Worm (Caenorhabditis elegans) whole organism, young adult: ENCODE measurements around the gene actl-1.

Source experiments
- B0336.3 ChIP-seq: fragments of 200-800 bp; sonication (Bioruptor generic); IDR thresholded peaks from 2 replicates; pipeline ENCODE4 v1.3.6; 2022; ENCODE audit warnings: missing genetic modification characterization, missing compliant biosample characterization
- F57A8.1 ChIP-seq: fragments of 200-800 bp; sonication (Bioruptor generic); optimal IDR thresholded peaks from 2 replicates; lab custom pipeline; 2018; ENCODE audit warnings: mild to moderate bottlenecking, missing genetic modification characterization, moderate library complexity, missing compliant biosample characterization
- K11D2.4 ChIP-seq: fragments of 200-800 bp; sonication (Bioruptor generic); IDR thresholded peaks from 2 replicates; pipeline ENCODE4 v1.3.6; 2022; ENCODE audit warnings: missing genetic modification reagents, missing genetic modification characterization, missing compliant biosample characterization
- Y56A3A.18 ChIP-seq: fragments of 200-800 bp; sonication (Bioruptor generic); IDR thresholded peaks from 2 replicates; pipeline ENCODE4 v1.3.6; 2022; ENCODE audit warnings: missing genetic modification reagents, missing genetic modification characterization, missing compliant biosample characterization
- Y79H2A.3 ChIP-seq: fragments of 200-800 bp; sonication (Bioruptor generic); conservative IDR thresholded peaks from 2 replicates; pipeline ENCODE4 v1.3.6; 2022; ENCODE audit warnings: missing genetic modification reagents, missing genetic modification characterization, missing compliant biosample characterization
- ama-1 ChIP-seq, 3 experiments: fragments of 150-350 bp in 1 of 3; sonication (generic microtip) in 2 of 3; optimal IDR thresholded peaks; 2 replicates each; lab custom pipeline; 2014 to 2018; ENCODE audit warnings: missing biosample characterization in 2 of 3, missing genetic modification characterization in 2 of 3, missing genetic modification reagents in 2 of 3
- atf-7 ChIP-seq: sonication (generic microtip); optimal IDR thresholded peaks from 2 replicates; lab custom pipeline; 2017; ENCODE audit warnings: mild to moderate bottlenecking, missing genetic modification characterization, missing compliant biosample characterization
- attf-5 ChIP-seq: fragments of 200-800 bp; sonication (Bioruptor generic); optimal IDR thresholded peaks from 2 replicates; lab custom pipeline; 2018; ENCODE audit warnings: mild to moderate bottlenecking, missing genetic modification characterization, missing compliant biosample characterization
- cebp-1 ChIP-seq, 2 experiments: fragments of 200-800 bp in 1 of 2; sonication (Bioruptor generic) in 1 of 2; sonication (generic microtip) in 1 of 2; IDR thresholded peaks in 1 of 2; optimal IDR thresholded peaks in 1 of 2; 2 replicates each; pipeline versions ENCODE4 v1.3.6 to Lab custom; 2017 to 2022; ENCODE audit warnings: missing compliant biosample characterization in 2 of 2, missing genetic modification characterization in 2 of 2, mild to moderate bottlenecking in 1 of 2, missing genetic modification reagents in 1 of 2, moderate library complexity in 1 of 2
- ceh-79 ChIP-seq: sonication (generic microtip); optimal IDR thresholded peaks from 2 replicates; lab custom pipeline; 2017; ENCODE audit warnings: mild to moderate bottlenecking, missing genetic modification characterization, missing compliant biosample characterization
- gei-17 ChIP-seq: fragments of 200-800 bp; sonication (Bioruptor generic); optimal IDR thresholded peaks from 2 replicates; lab custom pipeline; 2018; ENCODE audit warnings: mild to moderate bottlenecking, missing genetic modification characterization, missing compliant biosample characterization
- hmg-1.2 ChIP-seq: fragments of 200-800 bp; sonication (Bioruptor generic); IDR thresholded peaks from 2 replicates; pipeline ENCODE4 v1.3.6; 2022; ENCODE audit warnings: missing genetic modification reagents, missing genetic modification characterization, missing compliant biosample characterization
- lag-1 ChIP-seq: fragments of 200-800 bp; sonication (Bioruptor generic); IDR thresholded peaks from 2 replicates; pipeline ENCODE4 v1.3.6; 2022; ENCODE audit warnings: missing genetic modification reagents, missing genetic modification characterization, missing compliant biosample characterization
- lin-40 ChIP-seq: sonication (generic microtip); optimal IDR thresholded peaks from 2 replicates; lab custom pipeline; 2016; ENCODE audit warnings: missing genetic modification characterization, mild to moderate bottlenecking, missing compliant biosample characterization, missing genotype, missing genetic modification reagents
- lsy-27 ChIP-seq: sonication (generic microtip); optimal IDR thresholded peaks from 2 replicates; lab custom pipeline; 2017; ENCODE audit warnings: missing genetic modification characterization, mild to moderate bottlenecking, missing compliant biosample characterization, antibody characterized with exemption, missing genotype, borderline replicate concordance; ENCODE audit not compliant: insufficient read depth
- mes-4 ChIP-seq: sonication (generic microtip); optimal IDR thresholded peaks from 2 replicates; lab custom pipeline; 2016; ENCODE audit warnings: missing genotype, missing genetic modification characterization, missing compliant biosample characterization
- nfya-2 ChIP-seq: fragments of 200-800 bp; sonication (Bioruptor generic); IDR thresholded peaks from 2 replicates; pipeline ENCODE4 v1.3.6; 2022; ENCODE audit warnings: missing genetic modification reagents, missing genetic modification characterization, missing compliant biosample characterization
- nhr-80 ChIP-seq: sonication (generic microtip); optimal IDR thresholded peaks from 2 replicates; lab custom pipeline; 2016; ENCODE audit warnings: missing genetic modification characterization, missing compliant biosample characterization
- nhr-90 ChIP-seq: sonication (generic microtip); optimal IDR thresholded peaks from 2 replicates; lab custom pipeline; 2016; ENCODE audit warnings: missing genotype, mild to moderate bottlenecking, missing genetic modification characterization, missing compliant biosample characterization
- repo-1 ChIP-seq: sonication (generic microtip); optimal IDR thresholded peaks from 2 replicates; lab custom pipeline; 2017; ENCODE audit warnings: mild to moderate bottlenecking, missing genetic modification characterization, missing compliant biosample characterization
- sdz-38 ChIP-seq: sonication (generic microtip); optimal IDR thresholded peaks from 2 replicates; lab custom pipeline; 2016; ENCODE audit warnings: missing genotype, missing genetic modification characterization, missing compliant biosample characterization
- snpc-3.4 ChIP-seq: sonication (generic microtip); optimal IDR thresholded peaks from 2 replicates; lab custom pipeline; 2017; ENCODE audit warnings: missing genetic modification characterization, mild to moderate bottlenecking, missing compliant biosample characterization, antibody characterized with exemption, moderate library complexity, missing genotype, missing genetic modification reagents
- somi-1 ChIP-seq: fragments of 200-800 bp; sonication (Bioruptor generic); optimal IDR thresholded peaks from 2 replicates; lab custom pipeline; 2018; ENCODE audit warnings: mild to moderate bottlenecking, missing genetic modification characterization, missing compliant biosample characterization
- tbp1 ChIP-seq: fragments of 200-800 bp; sonication (Bioruptor generic); optimal IDR thresholded peaks from 2 replicates; lab custom pipeline; 2018; ENCODE audit warnings: mild to moderate bottlenecking, missing genetic modification characterization, missing compliant biosample characterization
- unc-62 ChIP-seq: fragments of 150-350 bp; optimal IDR thresholded peaks from 2 replicates; lab custom pipeline; 2014; ENCODE audit warnings: missing biosample characterization, missing genetic modification reagents, missing genetic modification characterization

actl-1 gene

ce11 chrX:6450839-6451491, 48.7 kb downstream of the actl-1 start, which contains the start of the genes grl-6 and K10C2.6:
TSS of gene grl-6 (minus strand) at chrX:6450939.
TSS of gene K10C2.6 (plus strand) at chrX:6451441.
- TF ChIP-seq lsy-27 (tag; lab: Kevin White, UChicago), result no peak
- no peak for TF ChIP-seq F57A8.1 (GFP tag; lab: Kevin White, UChicago)
- TF ChIP-seq K11D2.4 (GFP tag; lab: Robert Waterston, UW), result no peak
- TF ChIP-seq hmg-1.2, result no peak
- TF ChIP-seq lag-1 (GFP tag; lab: Robert Waterston, UW), result no peak
- TF ChIP-seq snpc-3.4, result no peak
- no peak for TF ChIP-seq Y56A3A.18 (GFP tag; lab: Robert Waterston, UW)

DNA sequence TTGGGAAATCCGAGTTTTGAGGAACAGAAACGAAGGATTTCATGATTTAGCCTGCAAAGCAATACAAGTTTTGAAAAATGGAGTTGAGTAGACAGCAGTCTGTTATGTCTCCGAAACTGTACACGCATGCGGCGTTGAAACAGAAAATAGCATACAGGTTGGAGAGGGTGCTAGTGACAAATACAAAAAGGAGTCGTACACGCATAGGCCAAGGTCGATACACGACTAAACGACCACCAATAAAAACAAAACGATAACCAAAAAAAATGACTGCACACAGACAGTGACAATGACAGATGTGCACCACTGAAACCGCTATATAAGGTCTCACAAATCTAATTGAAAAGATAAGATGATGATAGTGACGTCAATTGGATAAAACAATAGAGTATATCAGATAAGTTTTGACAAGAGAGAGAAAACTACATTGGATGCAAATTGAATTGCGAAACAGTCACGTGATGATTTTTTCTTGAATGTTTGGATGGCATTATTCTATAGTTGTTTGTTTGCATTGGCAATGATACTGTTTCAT, 50.7 kb downstream of the actl-1 start, which contains the start of gene fah-1:
Gene fah-1, minus strand, starts transcription at position 51 of the 535 bp plus-strand sequence.
- no peak for TF ChIP-seq mes-4
- TF ChIP-seq atf-7, result peak; percentile 46
- TF ChIP-seq nhr-90 (tag; lab: Kevin White, UChicago), result no peak
- no peak for TF ChIP-seq ama-1 (optimal IDR thresholded peaks at IDR 0.05; lab: Kevin White, UChicago)
- no peak for TF ChIP-seq ama-1 (GFP tag; optimal IDR thresholded peaks at IDR 0.05; lab: Kevin White, UChicago)
- no peak for TF ChIP-seq repo-1
- TF ChIP-seq Y79H2A.3, result no peak
- TF ChIP-seq nfya-2 (GFP tag; lab: Robert Waterston, UW), result 0 out of 2 replicates have a peak, but pooled peaks have one; percentile 50
- peak; percentile 91 for TF ChIP-seq cebp-1 (GFP tag; IDR thresholded peaks at IDR 0.05; lab: Robert Waterston, UW)
- TF ChIP-seq cebp-1 (tag; optimal IDR thresholded peaks at IDR 0.05; lab: Kevin White, UChicago), result peak; percentile 96
- TF ChIP-seq attf-5 (GFP tag; lab: Kevin White, UChicago), result peak; percentile 10
- peak; percentile 81 for TF ChIP-seq nhr-80
- TF ChIP-seq unc-62, result peak; percentile 71
- 0 out of 2 replicates have a peak, but pooled peaks have one; percentile 28 for TF ChIP-seq B0336.3 (GFP tag; lab: Robert Waterston, UW)
- peak; percentile 63 for TF ChIP-seq hmg-1.2
- no peak for TF ChIP-seq ceh-79
- peak; percentile 39 for TF ChIP-seq somi-1 (GFP tag; lab: Kevin White, UChicago)
- no peak for TF ChIP-seq sdz-38
- peak; percentile 69 for TF ChIP-seq lin-40 (tag; lab: Kevin White, UChicago)
- no peak for TF ChIP-seq tbp1 (GFP tag; lab: Kevin White, UChicago)
- peak; percentile 34 for TF ChIP-seq gei-17 (GFP tag; lab: Kevin White, UChicago)
